Worm (Caenorhabditis elegans): ENCODE results near the gene W03C9.5.

- TF ChIP-seq elt-3 (tag; optimal IDR thresholded peaks at IDR 0.05) (no peak), elt-1 (tag; optimal IDR thresholded peaks at IDR 0.05) (no peak)
These were observed 31.0 kb downstream of the W03C9.5 start for ce11 chrII:11936393-11936792.

All from whole organism, L2 larva.